Worm (Caenorhabditis elegans): ENCODE measurements around the gene rom-1.
A peak's percentile ranks its signal among the peaks of the same experiment; 100 is the strongest.

Gene rom-1

ce11 chrIII:4899728-4900127 lies 7.3 kb upstream of the rom-1 start (continued):
- TF ChIP-seq jun-1 (tag; optimal IDR thresholded peaks at IDR 0.05) = peak; percentile 96
- TF ChIP-seq dmd-8 (GFP tag; IDR thresholded peaks at IDR 0.05) = peak; percentile 58; the same call in 1 of the 2 replicates
- no peak for TF ChIP-seq R02D3.7 (tag; optimal IDR thresholded peaks at IDR 0.05)
- TF ChIP-seq F37D6.2 (tag; optimal IDR thresholded peaks at IDR 0.05) = peak; percentile 97
- TF ChIP-seq ZK546.5 (tag; optimal IDR thresholded peaks at IDR 0.05) = peak in 1 of 2 experiments; percentile 59
- TF ChIP-seq lin-13 (GFP tag; optimal IDR thresholded peaks at IDR 0.05) = peak; percentile 97
- TF ChIP-seq fkh-10 (GFP tag; optimal IDR thresholded peaks at IDR 0.05) = peak; percentile 99
- peak; percentile 77 for TF ChIP-seq nhr-237 (tag; optimal IDR thresholded peaks at IDR 0.05)
- TF ChIP-seq zip-11 (GFP tag; IDR thresholded peaks at IDR 0.05) = no peak
- TF ChIP-seq madf-9 (GFP tag; conservative IDR thresholded peaks at IDR 0.05) = peak; percentile 97
- peak in 1 of 2 experiments; percentile 78; a peak in 1 of 4 replicates for TF ChIP-seq madf-5 (GFP tag; IDR thresholded peaks at IDR 0.05)
- TF ChIP-seq lin-29 (GFP tag; IDR thresholded peaks at IDR 0.05) = peak; percentile 94
- peak; percentile 96 for TF ChIP-seq zfp-3 (GFP tag; conservative IDR thresholded peaks at IDR 0.05)
- peak; percentile 100 for TF ChIP-seq hlh-30 (tag; optimal IDR thresholded peaks at IDR 0.05; ENCODE audit: insufficient read depth)
- peak; percentile 93 for TF ChIP-seq D1046.2 (GFP tag; IDR thresholded peaks at IDR 0.05)
- TF ChIP-seq nhr-28 (tag; optimal IDR thresholded peaks at IDR 0.05) = peak; percentile 98
- peak; percentile 71 for TF ChIP-seq lin-15B (tag; optimal IDR thresholded peaks at IDR 0.05)
- peak; percentile 62 for TF ChIP-seq egl-27 (tag; optimal IDR thresholded peaks at IDR 0.05)
- TF ChIP-seq mdt-29 (GFP tag; IDR thresholded peaks at IDR 0.05) = peak; percentile 98
- TF ChIP-seq Y5F2A.4 (GFP tag; optimal IDR thresholded peaks at IDR 0.05) = peak; percentile 85
- TF ChIP-seq daf-19 (GFP tag; conservative IDR thresholded peaks at IDR 0.05) = peak; percentile 96
- TF ChIP-seq nhr-48 (tag; optimal IDR thresholded peaks at IDR 0.05) = peak; percentile 98
- TF ChIP-seq T20F7.1 (GFP tag; optimal IDR thresholded peaks at IDR 0.05) = peak; percentile 95
- peak; percentile 79 to 99 for TF ChIP-seq mdl-1 (tag; optimal IDR thresholded peaks at IDR 0.05)
- TF ChIP-seq spr-1 (tag; optimal IDR thresholded peaks at IDR 0.05) = peak; percentile 96
- peak; percentile 84; the same call in 1 of the 2 replicates for TF ChIP-seq F44E2.7 (GFP tag; IDR thresholded peaks at IDR 0.05)
- peak; percentile 94 for TF ChIP-seq mes-2 (tag; optimal IDR thresholded peaks at IDR 0.05; ENCODE audit: poor library complexity, severe bottlenecking)
- TF ChIP-seq duxl-1 (tag; optimal IDR thresholded peaks at IDR 0.05; ENCODE audit: poor library complexity) = peak; percentile 93
- peak; percentile 57 for TF ChIP-seq nhr-111 (GFP tag; optimal IDR thresholded peaks at IDR 0.05)
- peak; percentile 95 for TF ChIP-seq arid-1 (GFP tag; conservative IDR thresholded peaks at IDR 0.05)
- no peak for TF ChIP-seq daf-12 (tag; optimal IDR thresholded peaks at IDR 0.05)
- TF ChIP-seq zag-1 (tag; optimal IDR thresholded peaks at IDR 0.05) = peak; percentile 62
- TF ChIP-seq dmd-9 (GFP tag; IDR thresholded peaks at IDR 0.05) = peak; percentile 96
- TF ChIP-seq ctbp-1 (GFP tag; IDR thresholded peaks at IDR 0.05) = peak; percentile 99

- TF ChIP-seq daf-16 (GFP tag; optimal IDR thresholded peaks at IDR 0.05) = no peak
- TF ChIP-seq daf-16 (tag; optimal IDR thresholded peaks at IDR 0.05) = peak; percentile 42
- peak; percentile 3 for TF ChIP-seq nhr-28 (tag; optimal IDR thresholded peaks at IDR 0.05)
- TF ChIP-seq unc-130 (GFP tag; optimal IDR thresholded peaks at IDR 0.05) = no peak
Observed at ce11 chrIII:4900260-4900659, 6.7 kb upstream of the rom-1 start, which contains the start of gene tag-340. TSS of gene tag-340 (plus strand) at chrIII:4900508.

- TF ChIP-seq Y75B8A.6 (GFP tag; IDR thresholded peaks at IDR 0.05) (no peak), D1046.2 (GFP tag; IDR thresholded peaks at IDR 0.05) (no peak), aha-1 (tag) (no peak), nhr-77 (tag; optimal IDR thresholded peaks at IDR 0.05) (no peak), lin-13 (GFP tag; optimal IDR thresholded peaks at IDR 0.05) (no peak), rbr-2 (tag; optimal IDR thresholded peaks at IDR 0.05) (no peak), snpc-4 (tag; optimal IDR thresholded peaks at IDR 0.05) (no peak), madf-9 (GFP tag; conservative IDR thresholded peaks at IDR 0.05) (no peak), unc-130 (GFP tag; optimal IDR thresholded peaks at IDR 0.05) (no peak), ztf-11 (tag; optimal IDR thresholded peaks at IDR 0.05) (no peak), ceh-82 (tag; optimal IDR thresholded peaks at IDR 0.05) (no peak), set-16 (GFP tag; IDR thresholded peaks at IDR 0.05) (no peak), php-3 (GFP tag; IDR thresholded peaks at IDR 0.05) (no peak), fkh-10 (GFP tag; optimal IDR thresholded peaks at IDR 0.05) (no peak), lin-1 (GFP tag; IDR thresholded peaks at IDR 0.05) (no peak), ceh-32 (tag; optimal IDR thresholded peaks at IDR 0.05; ENCODE audit: poor library complexity) (no peak), nhr-10 (tag; optimal IDR thresholded peaks at IDR 0.05) (no peak), lin-39 (tag; optimal IDR thresholded peaks at IDR 0.05) (no peak), fos-1 (tag; optimal IDR thresholded peaks at IDR 0.05) (no peak)
Observed at ce11 chrIII:4903784-4904183, 3.2 kb upstream of the rom-1 start, which contains the start of gene kbp-2. TSS of gene kbp-2 (minus strand) at chrIII:4903884.
